Worm (Caenorhabditis elegans): ENCODE measurements around the gene Y14H12B.1.

DNA sequence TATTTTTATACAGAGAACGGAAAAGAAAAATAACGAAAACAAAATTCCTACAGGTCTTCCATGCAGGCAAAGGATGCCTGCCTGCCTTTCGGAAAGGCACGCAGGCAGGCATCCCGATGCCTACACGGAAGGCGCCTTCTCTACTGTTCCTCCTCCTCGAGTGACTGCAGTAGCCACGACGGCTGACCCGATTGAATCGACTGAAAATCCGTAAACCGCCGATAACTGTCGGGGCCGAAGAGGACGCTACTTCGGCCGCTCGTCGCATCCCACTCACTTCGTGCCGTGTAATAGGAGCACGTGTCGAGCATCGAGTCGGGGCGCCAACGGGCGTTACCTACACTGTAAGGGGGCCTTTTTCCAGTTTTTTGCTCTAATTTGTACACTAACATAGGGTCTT lies 13.6 kb upstream of the Y14H12B.1 start:
- TF ChIP-seq madf-6 (GFP tag; IDR thresholded peaks at IDR 0.05) (no peak), bed-2 (GFP tag; IDR thresholded peaks at IDR 0.05) (no peak), F23B12.7 (tag; optimal IDR thresholded peaks at IDR 0.05; ENCODE audit: insufficient read depth) (no peak), F57A8.1 (GFP tag; optimal IDR thresholded peaks at IDR 0.05) (no peak), snpc-4 (GFP tag; optimal IDR thresholded peaks at IDR 0.05) (no peak), snpc-4 (tag; optimal IDR thresholded peaks at IDR 0.05) (no peak), egl-18 (GFP tag; IDR thresholded peaks at IDR 0.05) (no peak), mes-4 (tag; optimal IDR thresholded peaks at IDR 0.05) (no peak), pha-4 (tag; optimal IDR thresholded peaks at IDR 0.05) (no peak), akir-1 (GFP tag; optimal IDR thresholded peaks at IDR 0.05) (no peak)

All from whole organism, young adult.